7 worm cellular contexts compared by ENCODE assay signal in genomic region chrIV:7426055-7426454, ce11.
TF ChIP-seq lines count a peak whose summit lies in the region.

No protein-coding gene starts in this region.

TF ChIP-seq in whole organism, L1 larva, 84 proteins besides CTCF, POLR2A, EP300 and RAD21:
- TF ChIP-seq snu-23 (GFP tag; optimal IDR thresholded peaks at IDR 0.05; lab: Kevin White, UChicago): peak; percentile 47
- peak; percentile 14 for TF ChIP-seq tbx-2 (tag; optimal IDR thresholded peaks at IDR 0.05; lab: Kevin White, UChicago)
- TF ChIP-seq nhr-71 (tag; optimal IDR thresholded peaks at IDR 0.05; lab: Kevin White, UChicago): peak; percentile 65
- TF ChIP-seq pag-3 (tag; optimal IDR thresholded peaks at IDR 0.05; lab: Kevin White, UChicago; ENCODE audit: borderline replicate concordance, insufficient read depth): no peak
- TF ChIP-seq rnt-1 (tag; optimal IDR thresholded peaks at IDR 0.05; lab: Kevin White, UChicago): peak; percentile 72
- peak; percentile 91 for TF ChIP-seq lin-14 (GFP tag; optimal IDR thresholded peaks at IDR 0.05; lab: Kevin White, UChicago)
- no peak for TF ChIP-seq fkh-4 (tag; optimal IDR thresholded peaks at IDR 0.05; lab: Kevin White, UChicago; ENCODE audit: borderline replicate concordance)
- TF ChIP-seq unc-130 (tag; optimal IDR thresholded peaks at IDR 0.05; lab: Kevin White, UChicago): peak; percentile 33
- peak; percentile 31 for TF ChIP-seq nhr-20 (tag; optimal IDR thresholded peaks at IDR 0.05; lab: Kevin White, UChicago)
- TF ChIP-seq nhr-19 (GFP tag; conservative IDR thresholded peaks at IDR 0.05; lab: Robert Waterston, UW): peak; percentile 47
- TF ChIP-seq lsy-2 (tag; optimal IDR thresholded peaks at IDR 0.05; lab: Kevin White, UChicago): peak in 1 of 2 experiments; percentile 53

TF ChIP-seq in whole organism, L2 larva, 48 proteins besides CTCF, POLR2A, EP300 and RAD21 (continues in another document):
- TF ChIP-seq ceh-82 (tag; optimal IDR thresholded peaks at IDR 0.05; lab: Kevin White, UChicago) (no peak), nhr-129 (tag; optimal IDR thresholded peaks at IDR 0.05; lab: Kevin White, UChicago) (peak; percentile 27), blmp-1 (tag; optimal IDR thresholded peaks at IDR 0.05; lab: Kevin White, UChicago; ENCODE audit: insufficient read depth) (no peak), sma-9 (GFP tag; optimal IDR thresholded peaks at IDR 0.05; lab: Kevin White, UChicago) (no peak), sma-9 (tag; optimal IDR thresholded peaks at IDR 0.05; lab: Kevin White, UChicago) (no peak), ztf-1 (GFP tag; conservative IDR thresholded peaks at IDR 0.05; lab: Robert Waterston, UW) (no peak), ZK546.5 (tag; optimal IDR thresholded peaks at IDR 0.05; lab: Kevin White, UChicago) (no peak), dmd-4 (tag; optimal IDR thresholded peaks at IDR 0.05; lab: Kevin White, UChicago) (no peak), unc-55 (GFP tag; optimal IDR thresholded peaks at IDR 0.05; lab: Kevin White, UChicago) (no peak), lin-39 (tag; optimal IDR thresholded peaks at IDR 0.05; lab: Kevin White, UChicago) (no peak), fos-1 (tag; optimal IDR thresholded peaks at IDR 0.05; lab: Kevin White, UChicago) (no peak), egl-27 (tag; optimal IDR thresholded peaks at IDR 0.05; lab: Kevin White, UChicago) (no peak), mbf-1 (tag; optimal IDR thresholded peaks at IDR 0.05; lab: Kevin White, UChicago) (no peak), unc-62 (GFP tag; optimal IDR thresholded peaks at IDR 0.05; lab: Kevin White, UChicago) (no peak)

TF ChIP-seq in whole organism, L3 larva, 47 proteins besides CTCF, POLR2A, EP300 and RAD21:
- peak; percentile 7 for TF ChIP-seq nfya-1 (tag; optimal IDR thresholded peaks at IDR 0.05; lab: Kevin White, UChicago; ENCODE audit: insufficient read depth)
- TF ChIP-seq mml-1 (tag; optimal IDR thresholded peaks at IDR 0.05; lab: Kevin White, UChicago): no peak

TF ChIP-seq in whole organism, L4 larva, 104 proteins besides CTCF, POLR2A, EP300 and RAD21 (continues in another document):
- TF ChIP-seq dmd-9 (GFP tag; IDR thresholded peaks at IDR 0.05; lab: Robert Waterston, UW) (no peak), nhr-11 (tag; optimal IDR thresholded peaks at IDR 0.05; lab: Kevin White, UChicago) (peak; percentile 63), lir-3 (tag; optimal IDR thresholded peaks at IDR 0.05; lab: Kevin White, UChicago) (no peak), egl-43 (GFP tag; IDR thresholded peaks at IDR 0.05; lab: Robert Waterston, UW) (no peak), dmd-6 (GFP tag; IDR thresholded peaks at IDR 0.05; lab: Robert Waterston, UW) (no peak), unc-62 (GFP tag; optimal IDR thresholded peaks at IDR 0.05 in 1 of 2; lab: Kevin White, UChicago) (no peak), unc-62 (tag; optimal IDR thresholded peaks at IDR 0.05; lab: Kevin White, UChicago) (no peak), ceh-20 (GFP tag; IDR thresholded peaks at IDR 0.05; lab: Robert Waterston, UW) (no peak), ctbp-1 (GFP tag; IDR thresholded peaks at IDR 0.05; lab: Robert Waterston, UW) (no peak), nhr-10 (tag; optimal IDR thresholded peaks at IDR 0.05; lab: Kevin White, UChicago) (no peak), F44E2.7 (GFP tag; IDR thresholded peaks at IDR 0.05; lab: Robert Waterston, UW) (no peak), vab-7 (GFP tag; IDR thresholded peaks at IDR 0.05; lab: Robert Waterston, UW) (no peak), daf-16 (GFP tag; optimal IDR thresholded peaks at IDR 0.05; lab: Kevin White, UChicago) (peak in 1 of 2 experiments; percentile 18), daf-16 (tag; optimal IDR thresholded peaks at IDR 0.05; lab: Kevin White, UChicago) (no peak), lin-38 (GFP tag; IDR thresholded peaks at IDR 0.05; lab: Robert Waterston, UW) (no peak), mep-1 (tag; optimal IDR thresholded peaks at IDR 0.05; lab: Kevin White, UChicago) (no peak), unc-39 (tag; optimal IDR thresholded peaks at IDR 0.05; lab: Kevin White, UChicago) (no peak), aha-1 (tag; lab: Kevin White, UChicago) (peak; percentile 40)

TF ChIP-seq in whole organism, late embryonic, 69 proteins besides CTCF, POLR2A, EP300 and RAD21:
- TF ChIP-seq hlh-30 (tag; optimal IDR thresholded peaks at IDR 0.05; lab: Kevin White, UChicago; ENCODE audit: insufficient read depth) (no peak), unc-42 (tag; optimal IDR thresholded peaks at IDR 0.05; lab: Kevin White, UChicago) (no peak), ceh-18 (tag; optimal IDR thresholded peaks at IDR 0.05; lab: Kevin White, UChicago) (peak; percentile 87), rnt-1 (tag; optimal IDR thresholded peaks at IDR 0.05; lab: Kevin White, UChicago) (peak; percentile 51), unc-55 (GFP tag; optimal IDR thresholded peaks at IDR 0.05; lab: Kevin White, UChicago) (peak; percentile 73)

TF ChIP-seq in whole organism, mixed stage, embryonic, 35 proteins besides CTCF, POLR2A, EP300 and RAD21:
- TF ChIP-seq unc-120 (tag; optimal IDR thresholded peaks at IDR 0.05; lab: Kevin White, UChicago; ENCODE audit: poor library complexity, severe bottlenecking) (peak; percentile 92), nhr-237 (tag; optimal IDR thresholded peaks at IDR 0.05; lab: Kevin White, UChicago) (no peak), hlh-1 (tag; optimal IDR thresholded peaks at IDR 0.05; lab: Kevin White, UChicago) (peak; percentile 99), unc-62 (GFP tag; optimal IDR thresholded peaks at IDR 0.05; lab: Kevin White, UChicago) (peak; percentile 83)

TF ChIP-seq in whole organism, young adult, 124 proteins besides CTCF, POLR2A, EP300 and RAD21:
- TF ChIP-seq him-1 (tag; optimal IDR thresholded peaks at IDR 0.05; lab: Kevin White, UChicago): no peak
- no peak for TF ChIP-seq nhr-27 (tag; optimal IDR thresholded peaks at IDR 0.05; lab: Kevin White, UChicago)
- peak; percentile 9 for TF ChIP-seq somi-1 (GFP tag; optimal IDR thresholded peaks at IDR 0.05; lab: Kevin White, UChicago)
